Worm (Caenorhabditis elegans) whole organism, young adult: ENCODE results near the gene C25A8.2.

Experiments
- B0261.1 ChIP-seq: sonication (generic microtip); optimal IDR thresholded peaks from 2 replicates; lab custom pipeline; 2016; ENCODE audit warnings: mild to moderate bottlenecking, missing genetic modification characterization, moderate library complexity, missing compliant biosample characterization
- F23B12.7 ChIP-seq: sonication (generic microtip); optimal IDR thresholded peaks from 2 replicates; lab custom pipeline; 2017; ENCODE audit warnings: missing genetic modification characterization, mild to moderate bottlenecking, missing compliant biosample characterization, antibody characterized with exemption, moderate library complexity; ENCODE audit not compliant: insufficient read depth
- F33H1.4 ChIP-seq: fragments of 200-800 bp; sonication (Bioruptor generic); IDR thresholded peaks from 2 replicates; pipeline ENCODE4 v1.3.6; 2022; ENCODE audit warnings: missing genetic modification reagents, missing genetic modification characterization, missing compliant biosample characterization
- chd-7 ChIP-seq: sonication (generic microtip); optimal IDR thresholded peaks from 2 replicates; lab custom pipeline; 2016; ENCODE audit warnings: mild to moderate bottlenecking, missing genetic modification characterization, moderate library complexity, missing compliant biosample characterization
- egl-44 ChIP-seq: fragments of 200-800 bp; sonication (Bioruptor generic); IDR thresholded peaks from 2 replicates; pipeline ENCODE4 v1.3.6; 2022; ENCODE audit warnings: missing genetic modification reagents, missing genetic modification characterization, missing compliant biosample characterization
- fkh-3 ChIP-seq: sonication (generic microtip); optimal IDR thresholded peaks from 2 replicates; lab custom pipeline; 2016; ENCODE audit warnings: mild to moderate bottlenecking, missing genetic modification characterization, missing compliant biosample characterization
- gei-17 ChIP-seq: fragments of 200-800 bp; sonication (Bioruptor generic); optimal IDR thresholded peaks from 2 replicates; lab custom pipeline; 2018; ENCODE audit warnings: mild to moderate bottlenecking, missing genetic modification characterization, missing compliant biosample characterization
- snpc-1.3 ChIP-seq: sonication (generic microtip); optimal IDR thresholded peaks from 2 replicates; lab custom pipeline; 2017; ENCODE audit warnings: missing genetic modification characterization, mild to moderate bottlenecking, missing compliant biosample characterization, antibody characterized with exemption, moderate library complexity, missing genotype, missing genetic modification reagents; ENCODE audit not compliant: insufficient read depth
- snpc-3.4 ChIP-seq: sonication (generic microtip); optimal IDR thresholded peaks from 2 replicates; lab custom pipeline; 2017; ENCODE audit warnings: missing genetic modification characterization, mild to moderate bottlenecking, missing compliant biosample characterization, antibody characterized with exemption, moderate library complexity, missing genotype, missing genetic modification reagents
- snpc-4 ChIP-seq, 5 experiments: fragments of 150-350 bp in 1 of 5; sonication (generic microtip) in 4 of 5; optimal IDR thresholded peaks; 2 replicates each; lab custom pipeline; 2014 to 2018; ENCODE audit warnings: missing genetic modification characterization in 5 of 5, missing biosample characterization in 3 of 5, antibody characterized with exemption in 2 of 5, mild to moderate bottlenecking in 2 of 5, missing compliant biosample characterization in 2 of 5, missing genotype in 2 of 5, moderate library complexity in 2 of 5, missing genetic modification reagents in 1 of 5
- tlf-1 ChIP-seq: fragments of 200-800 bp; sonication (Bioruptor generic); optimal IDR thresholded peaks from 2 replicates; lab custom pipeline; 2018; ENCODE audit warnings: mild to moderate bottlenecking, missing genetic modification characterization, missing compliant biosample characterization
- unc-62 ChIP-seq: fragments of 150-350 bp; optimal IDR thresholded peaks from 2 replicates; lab custom pipeline; 2014; ENCODE audit warnings: missing biosample characterization, missing genetic modification reagents, missing genetic modification characterization
- xnd-1 ChIP-seq: sonication (generic microtip); optimal IDR thresholded peaks from 2 replicates; lab custom pipeline; 2016; ENCODE audit warnings: missing genotype, missing genetic modification reagents, missing genetic modification characterization, missing compliant biosample characterization
- ztf-6 ChIP-seq: fragments of 200-800 bp; sonication (Bioruptor generic); IDR thresholded peaks from 2 replicates; pipeline ENCODE4 v1.3.6; 2022; ENCODE audit warnings: missing genetic modification reagents, missing genetic modification characterization, missing compliant biosample characterization

DNA sequence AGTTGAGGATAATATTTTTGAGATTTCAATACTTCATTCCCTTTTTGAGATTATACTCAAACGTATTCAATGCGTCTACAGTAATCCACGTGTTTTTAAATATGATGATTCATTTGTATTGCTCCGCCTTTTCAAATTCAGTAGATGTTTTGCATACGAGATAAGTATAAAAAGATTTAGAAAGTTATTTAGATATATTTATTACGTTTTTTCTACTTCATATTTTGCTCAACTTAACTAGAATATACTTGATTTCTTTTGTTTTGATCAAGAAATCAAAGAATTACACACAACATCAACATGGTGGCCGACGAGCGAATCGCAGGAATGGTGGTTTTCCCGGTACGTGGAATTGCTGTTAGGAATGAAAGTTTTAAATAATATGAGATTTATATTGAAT is 48.0 kb downstream of the C25A8.2 start, which contains the start of gene srx-50:
- TF ChIP-seq F23B12.7 (no peak), B0261.1 (tag; lab: Kevin White, UChicago) (no peak), chd-7 (tag; lab: Kevin White, UChicago) (no peak), fkh-3 (no peak), snpc-1.3 (tag; lab: Kevin White, UChicago) (no peak), gei-17 (GFP tag; lab: Kevin White, UChicago) (no peak), ztf-6 (GFP tag; lab: Robert Waterston, UW) (no peak), unc-62 (GFP tag; lab: Kevin White, UChicago) (no peak), snpc-3.4 (tag; lab: Kevin White, UChicago) (no peak), tlf-1 (GFP tag; lab: Kevin White, UChicago) (no peak), xnd-1 (tag; lab: Kevin White, UChicago) (no peak), snpc-4 (GFP tag; optimal IDR thresholded peaks at IDR 0.05; lab: Kevin White, UChicago) (no peak), snpc-4 (tag; optimal IDR thresholded peaks at IDR 0.05; lab: Kevin White, UChicago) (no peak), egl-44 (GFP tag; lab: Robert Waterston, UW) (no peak), F33H1.4 (GFP tag; lab: Robert Waterston, UW) (no peak)
